Worm (Caenorhabditis elegans) whole organism, late embryonic: ENCODE measurements around the gene T25E4.2.

Experiments
- ama-1 ChIP-seq: fragments of 150-350 bp; optimal IDR thresholded peaks from 2 replicates; lab custom pipeline; 2014
- ceh-45 ChIP-seq: fragments of 200-800 bp; sonication (Bioruptor generic); IDR thresholded peaks from 2 replicates; pipeline ENCODE4 v1.3.6; 2022; ENCODE audit warnings: missing genetic modification reagents, missing genetic modification characterization, missing compliant biosample characterization
- pha-2 ChIP-seq: sonication (generic microtip); optimal IDR thresholded peaks from 2 replicates; lab custom pipeline; 2017; ENCODE audit warnings: mild to moderate bottlenecking, missing genetic modification characterization, missing compliant biosample characterization
- tbx-2 ChIP-seq: sonication (generic microtip); optimal IDR thresholded peaks from 2 replicates; lab custom pipeline; 2016; ENCODE audit warnings: missing genetic modification characterization, missing compliant biosample characterization

DNA sequence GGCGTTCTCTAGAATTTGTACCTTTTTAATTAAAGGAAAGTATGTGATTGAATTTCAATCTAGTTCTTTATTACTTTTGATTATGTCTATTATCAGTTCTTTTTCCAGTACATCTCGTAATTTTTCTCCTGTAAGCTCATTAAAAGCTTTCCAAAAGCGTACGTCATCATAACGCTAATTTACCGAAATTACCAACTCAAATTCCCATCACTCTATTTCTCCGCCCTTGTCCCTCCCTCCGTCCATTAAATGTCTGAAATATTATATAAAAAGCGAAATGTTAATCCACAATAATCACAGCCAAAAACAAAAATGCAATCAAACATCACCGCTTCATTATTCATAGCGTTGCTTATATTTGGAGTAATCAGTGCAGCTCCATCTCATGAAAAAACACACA lies 27.9 kb downstream of the T25E4.2 start, which contains the start of gene ins-12:
- TF ChIP-seq ceh-45 (GFP tag; lab: Robert Waterston, UW) (no peak), pha-2 (tag; lab: Kevin White, UChicago) (no peak), ama-1 (no peak), tbx-2 (tag; lab: Kevin White, UChicago) (no peak)
